Worm (Caenorhabditis elegans): Measurements from ENCODE around the gene kgb-1.

Gene kgb-1

DNA sequence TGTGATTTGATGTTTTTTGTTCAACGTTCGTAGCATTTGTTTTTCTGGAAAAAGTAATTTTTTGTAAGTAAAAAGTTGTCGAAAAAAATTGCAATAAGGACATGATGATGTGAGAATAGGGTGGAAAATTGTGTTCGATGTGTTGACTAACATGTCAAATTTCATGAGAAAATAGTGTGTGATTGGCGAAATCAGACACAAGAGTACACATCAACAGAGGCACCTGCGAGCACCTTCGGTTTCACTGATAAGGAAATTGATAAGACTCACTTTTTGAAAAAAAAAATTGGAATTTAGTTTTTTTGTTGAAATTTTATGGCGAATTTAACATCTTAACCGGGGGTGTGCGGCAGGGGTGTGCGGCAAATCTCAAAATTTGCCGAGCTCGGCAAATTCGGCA is 30.7 kb upstream of the kgb-1 start, which contains the start of gene hum-8 (continued):
- no peak for TF ChIP-seq spr-3 (GFP tag; optimal IDR thresholded peaks at IDR 0.05)
- no peak for TF ChIP-seq R02D3.7 (tag; optimal IDR thresholded peaks at IDR 0.05)
- TF ChIP-seq zag-1 (tag; optimal IDR thresholded peaks at IDR 0.05): no peak
- peak; percentile 82 for TF ChIP-seq dmd-6 (GFP tag; IDR thresholded peaks at IDR 0.05)
- TF ChIP-seq mes-2 (tag; optimal IDR thresholded peaks at IDR 0.05; ENCODE audit: poor library complexity, severe bottlenecking): no peak
- no peak for TF ChIP-seq ama-1 (optimal IDR thresholded peaks at IDR 0.05)
- no peak for TF ChIP-seq mdl-1 (tag; optimal IDR thresholded peaks at IDR 0.05)
- no peak for TF ChIP-seq daf-8 (GFP tag; IDR thresholded peaks at IDR 0.05)
- no peak for TF ChIP-seq vab-7 (GFP tag; IDR thresholded peaks at IDR 0.05)
- TF ChIP-seq ceh-44 (GFP tag; IDR thresholded peaks at IDR 0.05): no peak
- no peak for TF ChIP-seq ceh-62 (tag; optimal IDR thresholded peaks at IDR 0.05)
- TF ChIP-seq dve-1 (tag; optimal IDR thresholded peaks at IDR 0.05; ENCODE audit: insufficient read depth): peak; percentile 56
- no peak for TF ChIP-seq madf-9 (GFP tag; conservative IDR thresholded peaks at IDR 0.05)
- TF ChIP-seq dpl-1 (GFP tag; optimal IDR thresholded peaks at IDR 0.05): no peak
- TF ChIP-seq ZK337.2 (GFP tag; IDR thresholded peaks at IDR 0.05): no peak
- TF ChIP-seq ces-1 (GFP tag; optimal IDR thresholded peaks at IDR 0.05): no peak
- TF ChIP-seq Y48G9A.11 (GFP tag; IDR thresholded peaks at IDR 0.05): no peak
- TF ChIP-seq attf-4 (tag; optimal IDR thresholded peaks at IDR 0.05): no peak
- no peak for TF ChIP-seq F26F4.8 (GFP tag; conservative IDR thresholded peaks at IDR 0.05)
- peak; percentile 31 for TF ChIP-seq hlh-30 (tag; optimal IDR thresholded peaks at IDR 0.05; ENCODE audit: insufficient read depth)
- no peak for TF ChIP-seq mxl-3 (GFP tag; optimal IDR thresholded peaks at IDR 0.05)
- no peak for TF ChIP-seq lin-38 (GFP tag; IDR thresholded peaks at IDR 0.05)
- no peak for TF ChIP-seq cey-2 (tag; optimal IDR thresholded peaks at IDR 0.05; ENCODE audit: borderline replicate concordance, insufficient read depth)
- TF ChIP-seq unc-39 (tag; optimal IDR thresholded peaks at IDR 0.05): no peak
- no peak for TF ChIP-seq Y5F2A.4 (GFP tag; optimal IDR thresholded peaks at IDR 0.05)
- no peak for TF ChIP-seq T26A8.4 (GFP tag; IDR thresholded peaks at IDR 0.05)
- TF ChIP-seq pha-4 (GFP tag; IDR thresholded peaks at IDR 0.05): no peak
- no peak for TF ChIP-seq pha-4 (tag; optimal IDR thresholded peaks at IDR 0.05)
- TF ChIP-seq lin-15B (tag; optimal IDR thresholded peaks at IDR 0.05): no peak
- no peak for TF ChIP-seq dmd-9 (GFP tag; IDR thresholded peaks at IDR 0.05)
- no peak for TF ChIP-seq jun-1 (tag; optimal IDR thresholded peaks at IDR 0.05)
- TF ChIP-seq F37D6.2 (tag; optimal IDR thresholded peaks at IDR 0.05): no peak
- TF ChIP-seq skn-1 (tag; optimal IDR thresholded peaks at IDR 0.05): no peak
- no peak for TF ChIP-seq ceh-82 (tag; optimal IDR thresholded peaks at IDR 0.05)
- TF ChIP-seq T20F7.1 (GFP tag; optimal IDR thresholded peaks at IDR 0.05): no peak

DNA sequence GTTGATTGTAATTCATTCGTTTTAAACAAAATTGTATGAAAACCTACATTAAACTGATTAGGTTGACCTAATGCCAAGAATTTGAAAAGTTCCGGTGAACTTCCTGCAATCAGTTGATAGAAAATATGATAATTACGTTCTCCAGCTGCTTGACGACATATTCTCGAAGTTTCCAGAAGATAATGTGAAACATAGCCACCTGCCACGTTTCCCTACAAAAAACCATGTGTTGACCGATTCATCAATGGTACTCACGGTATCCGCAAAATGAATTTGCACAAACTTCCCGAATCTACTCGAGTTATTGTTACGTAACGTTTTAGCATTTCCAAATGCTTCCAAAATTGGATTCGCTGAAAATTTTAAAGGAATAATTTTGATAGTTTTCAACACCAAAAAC is 28.5 kb upstream of the kgb-1 start:
- TF ChIP-seq Y105C5A.15 (GFP tag; IDR thresholded peaks at IDR 0.05) (no peak), aha-1 (tag) (peak; percentile 91)

DNA sequence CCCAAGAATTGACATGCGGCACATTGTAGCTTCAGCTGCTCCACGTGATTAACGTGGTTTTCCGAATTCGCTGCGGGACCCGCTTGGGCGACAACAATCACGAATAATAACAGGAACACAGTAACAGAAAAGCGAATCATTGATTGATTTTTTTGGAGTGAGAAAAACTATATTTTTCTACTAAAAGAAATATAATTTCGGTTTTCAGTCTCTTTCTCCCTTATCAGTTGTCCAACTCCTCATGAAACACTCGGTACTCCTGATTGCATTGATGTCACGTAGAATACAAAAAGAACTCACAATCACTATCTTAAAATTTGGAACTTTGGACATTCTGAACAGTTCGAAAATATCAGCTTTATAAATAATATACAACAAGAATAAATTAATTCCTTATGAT is 19.0 kb upstream of the kgb-1 start, which contains the start of gene Y66H1A.5:
Y66H1A.5 (minus strand) TSS at position 265 of the 400 bp plus-strand sequence.
- TF ChIP-seq F26F4.8 (GFP tag; conservative IDR thresholded peaks at IDR 0.05): no peak
- no peak for TF ChIP-seq ceh-82 (tag; optimal IDR thresholded peaks at IDR 0.05)
- no peak for TF ChIP-seq sdz-12 (GFP tag; optimal IDR thresholded peaks at IDR 0.05)
- TF ChIP-seq saeg-2 (GFP tag; IDR thresholded peaks at IDR 0.05): no peak
- no peak for TF ChIP-seq spr-3 (GFP tag; optimal IDR thresholded peaks at IDR 0.05)
- peak; percentile 74 for TF ChIP-seq pqm-1 (tag; optimal IDR thresholded peaks at IDR 0.05)
- TF ChIP-seq madf-5 (GFP tag; IDR thresholded peaks at IDR 0.05): no peak
- no peak for TF ChIP-seq attf-4 (tag; optimal IDR thresholded peaks at IDR 0.05)
- peak; percentile 5 for TF ChIP-seq hlh-30 (tag; optimal IDR thresholded peaks at IDR 0.05; ENCODE audit: insufficient read depth)
- TF ChIP-seq mdl-1 (tag; optimal IDR thresholded peaks at IDR 0.05): no peak
- TF ChIP-seq dmd-6 (GFP tag; IDR thresholded peaks at IDR 0.05): peak; percentile 31; the same call in 1 of the 2 replicates
- no peak for TF ChIP-seq nhr-76 (tag; optimal IDR thresholded peaks at IDR 0.05)
- no peak for TF ChIP-seq nhr-41 (GFP tag; IDR thresholded peaks at IDR 0.05)
- TF ChIP-seq ceh-62 (tag; optimal IDR thresholded peaks at IDR 0.05): no peak
- TF ChIP-seq aly-2 (tag; optimal IDR thresholded peaks at IDR 0.05): no peak
- no peak for TF ChIP-seq ctbp-1 (GFP tag; IDR thresholded peaks at IDR 0.05)
- TF ChIP-seq nhr-10 (tag; optimal IDR thresholded peaks at IDR 0.05): peak; percentile 41
- no peak for TF ChIP-seq Y75B8A.6 (GFP tag; IDR thresholded peaks at IDR 0.05)
- TF ChIP-seq zfp-3 (GFP tag; conservative IDR thresholded peaks at IDR 0.05): no peak
- no peak for TF ChIP-seq fkh-10 (GFP tag; optimal IDR thresholded peaks at IDR 0.05)
- peak in 1 of 2 experiments; percentile 60 for TF ChIP-seq hif-1 (tag; optimal IDR thresholded peaks at IDR 0.05)
